Worm (Caenorhabditis elegans) whole organism, midembryonic: ENCODE data around the gene rop-1.

Source experiments
- T22C8.4 ChIP-seq: fragments of 200-800 bp; sonication (Bioruptor generic); IDR thresholded peaks from 2 replicates; pipeline ENCODE4 v1.3.6; 2022; ENCODE audit warnings: missing genetic modification characterization, missing compliant biosample characterization
- cog-1 ChIP-seq: sonication (generic microtip); optimal IDR thresholded peaks from 2 replicates; lab custom pipeline; 2016; ENCODE audit warnings: missing genetic modification characterization, missing compliant biosample characterization
- flt-1 ChIP-seq: fragments of 200-800 bp; sonication (Bioruptor generic); IDR thresholded peaks from 2 replicates; pipeline ENCODE4 v1.3.6; 2022; ENCODE audit warnings: missing genetic modification characterization, missing compliant biosample characterization
- med-1 ChIP-seq: sonication (generic microtip); optimal IDR thresholded peaks from 2 replicates; lab custom pipeline; 2017; ENCODE audit warnings: missing genetic modification characterization, mild to moderate bottlenecking, missing compliant biosample characterization, antibody characterized with exemption, missing genetic modification reagents; ENCODE audit not compliant: insufficient read depth
- ref-1 ChIP-seq: fragments of 200-800 bp; sonication (Bioruptor generic); conservative IDR thresholded peaks from 2 replicates; pipeline ENCODE4 v1.3.6; 2022; ENCODE audit warnings: missing genetic modification reagents, missing genetic modification characterization, missing compliant biosample characterization
- tab-1 ChIP-seq: fragments of 200-800 bp; sonication (Bioruptor generic); IDR thresholded peaks from 2 replicates; pipeline ENCODE4 v1.3.6; 2022; ENCODE audit warnings: missing genetic modification characterization, missing compliant biosample characterization
- ztf-23 ChIP-seq: fragments of 200-800 bp; sonication (Bioruptor generic); IDR thresholded peaks from 2 replicates; pipeline ENCODE4 v1.3.6; 2022; ENCODE audit warnings: missing genetic modification reagents, missing genetic modification characterization, missing compliant biosample characterization

DNA sequence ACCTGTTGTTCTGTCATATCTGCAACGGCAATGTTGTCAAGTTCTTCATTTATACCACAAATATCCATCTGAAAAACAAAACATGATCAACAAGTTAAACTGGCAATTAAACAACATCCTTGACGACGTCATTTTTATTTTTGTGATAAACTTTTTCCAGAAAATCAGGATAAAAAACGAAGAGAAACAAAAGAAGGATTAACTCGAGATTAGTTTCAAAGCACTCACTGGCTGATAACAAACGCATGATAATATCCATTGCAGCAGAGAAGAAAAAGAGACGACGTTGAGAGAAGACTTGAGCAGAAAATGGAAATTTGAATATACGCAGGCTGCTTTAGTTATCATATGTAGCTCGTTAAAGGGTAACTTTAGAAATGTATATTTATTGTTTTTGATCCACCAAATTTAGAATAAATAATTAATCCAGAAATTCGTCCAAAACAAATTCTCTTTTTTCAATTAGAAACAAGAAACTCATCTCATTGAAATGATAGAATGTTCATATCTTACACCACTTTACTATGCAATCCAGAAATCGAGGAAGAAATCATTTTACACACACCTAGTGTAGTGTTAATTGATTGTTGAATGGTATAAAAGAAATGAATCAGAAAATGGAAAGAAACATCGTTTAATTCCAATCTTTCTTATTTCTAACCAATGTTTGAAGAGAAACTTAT, 13.6 kb downstream of the rop-1 start, which contains the start of the genes C12D8.21 and col-148:
- no peak for TF ChIP-seq med-1 (GFP tag; lab: Kevin White, UChicago)
- TF ChIP-seq ref-1 (GFP tag; lab: Robert Waterston, UW) = no peak
- TF ChIP-seq tab-1 = no peak
- no peak for TF ChIP-seq cog-1 (tag; lab: Kevin White, UChicago)
- TF ChIP-seq T22C8.4 (GFP tag; lab: Robert Waterston, UW) = no peak
- TF ChIP-seq ztf-23 = no peak
- no peak for TF ChIP-seq flt-1
